Worm (Caenorhabditis elegans): ENCODE results near the gene Y53F4B.7.

ce11 chrII:14959273-14959672 lies 33.4 kb upstream of the Y53F4B.7 start:
- TF ChIP-seq ztf-11 (tag; optimal IDR thresholded peaks at IDR 0.05) (no peak), fos-1 (tag; optimal IDR thresholded peaks at IDR 0.05) (no peak), ces-1 (GFP tag; optimal IDR thresholded peaks at IDR 0.05) (no peak), lim-7 (GFP tag; IDR thresholded peaks at IDR 0.05) (no peak), mep-1 (tag; optimal IDR thresholded peaks at IDR 0.05) (no peak), hlh-11 (tag; optimal IDR thresholded peaks at IDR 0.05) (peak; percentile 44), ama-1 (optimal IDR thresholded peaks at IDR 0.05) (no peak), unc-39 (tag; optimal IDR thresholded peaks at IDR 0.05) (no peak), daf-12 (tag; optimal IDR thresholded peaks at IDR 0.05) (no peak), skn-1 (tag; optimal IDR thresholded peaks at IDR 0.05) (no peak)

All from whole organism, L4 larva.